Worm (Caenorhabditis elegans): ENCODE measurements around the gene F38B7.10.

The F38B7.10 gene

DNA sequence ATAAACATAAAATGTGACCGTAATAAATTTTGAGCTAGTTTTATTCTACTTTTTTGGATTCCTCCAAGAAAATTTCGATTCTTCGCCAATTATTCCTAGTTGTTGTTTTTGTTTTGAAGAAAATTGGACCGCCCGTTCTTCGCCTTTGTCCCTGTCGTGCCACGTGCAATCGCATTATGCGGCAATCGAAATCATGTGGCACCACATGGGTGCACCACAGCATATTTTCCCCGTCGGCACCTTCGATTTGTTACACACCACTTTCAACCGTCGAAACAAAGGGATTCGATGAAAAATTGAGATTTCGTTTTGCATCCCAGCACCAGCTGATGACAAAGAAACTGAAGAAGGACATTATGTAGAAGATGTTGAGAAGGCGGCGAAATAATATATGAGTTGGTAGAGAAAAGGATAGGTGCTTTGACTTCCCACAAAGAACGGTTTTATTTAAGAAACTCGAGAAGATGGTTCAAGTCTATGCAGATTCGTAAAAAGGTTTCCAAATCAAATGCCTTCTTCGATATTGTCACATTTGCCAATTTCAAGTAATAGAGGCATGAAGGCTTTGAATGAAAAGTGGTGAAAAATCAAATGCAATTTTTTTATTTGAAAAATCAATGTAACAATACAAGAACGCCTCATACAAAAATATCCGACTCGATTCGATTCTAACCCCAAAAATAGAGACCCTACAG, 16.5 kb upstream of the F38B7.10 start:
- TF ChIP-seq pag-3 (tag; optimal IDR thresholded peaks at IDR 0.05; ENCODE audit: borderline replicate concordance) = no peak
- no peak for TF ChIP-seq sox-4 (tag; optimal IDR thresholded peaks at IDR 0.05)
- TF ChIP-seq tbx-2 (tag; optimal IDR thresholded peaks at IDR 0.05) = no peak
- TF ChIP-seq hlh-30 (tag; optimal IDR thresholded peaks at IDR 0.05; ENCODE audit: insufficient read depth) = peak; percentile 63
- TF ChIP-seq hlh-8 (tag; optimal IDR thresholded peaks at IDR 0.05) = peak; percentile 71
- no peak for TF ChIP-seq fkh-6 (tag; optimal IDR thresholded peaks at IDR 0.05)
- no peak for TF ChIP-seq pha-2 (tag; optimal IDR thresholded peaks at IDR 0.05)
- TF ChIP-seq gmeb-2 (tag; optimal IDR thresholded peaks at IDR 0.05) = no peak
- no peak for TF ChIP-seq pat-9 (tag; optimal IDR thresholded peaks at IDR 0.05)
- TF ChIP-seq sox-2 (GFP tag; IDR thresholded peaks at IDR 0.05) = no peak
- no peak for TF ChIP-seq ceh-22 (tag; optimal IDR thresholded peaks at IDR 0.05)
- TF ChIP-seq npax-4 (tag; optimal IDR thresholded peaks at IDR 0.05) = no peak
- peak; percentile 14 for TF ChIP-seq ref-2 (tag; optimal IDR thresholded peaks at IDR 0.05)

ce11 chrV:11529541-11529940, 15.8 kb upstream of the F38B7.10 start:
- TF ChIP-seq ceh-18 (tag; optimal IDR thresholded peaks at IDR 0.05) (peak; percentile 6), ttx-3 (tag; optimal IDR thresholded peaks at IDR 0.05) (no peak)

DNA sequence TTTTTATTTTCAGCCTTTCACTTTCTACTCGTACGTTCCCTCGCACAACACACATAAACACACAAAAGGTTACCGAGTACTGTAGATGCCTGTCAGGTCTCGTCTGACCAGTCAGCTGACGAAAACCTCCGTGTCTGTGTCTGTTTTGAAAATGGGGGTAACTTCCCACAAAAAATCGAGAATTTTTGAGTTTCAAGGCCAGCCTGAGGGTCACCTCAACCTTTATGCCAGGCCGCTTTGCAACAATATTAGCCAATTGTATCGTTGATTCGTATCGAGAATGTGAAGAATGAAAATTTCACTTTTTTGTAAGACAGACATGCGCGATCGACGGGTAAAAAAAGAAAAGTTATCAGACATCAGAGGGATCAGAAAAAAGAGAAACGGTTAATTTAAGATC, 14.2 kb upstream of the F38B7.10 start:
- TF ChIP-seq hlh-13 (GFP tag; optimal IDR thresholded peaks at IDR 0.05) = no peak
- no peak for TF ChIP-seq ets-4 (tag; optimal IDR thresholded peaks at IDR 0.05)
- no peak for TF ChIP-seq hlh-8 (tag; optimal IDR thresholded peaks at IDR 0.05)
- no peak for TF ChIP-seq pat-9 (tag; optimal IDR thresholded peaks at IDR 0.05)
- TF ChIP-seq hlh-15 (tag; optimal IDR thresholded peaks at IDR 0.05) = no peak
- TF ChIP-seq pag-3 (tag; optimal IDR thresholded peaks at IDR 0.05; ENCODE audit: borderline replicate concordance) = no peak
- TF ChIP-seq syd-9 (tag; optimal IDR thresholded peaks at IDR 0.05) = no peak
- TF ChIP-seq pqm-1 (tag; optimal IDR thresholded peaks at IDR 0.05) = no peak
- TF ChIP-seq unc-86 (tag; optimal IDR thresholded peaks at IDR 0.05) = no peak
- no peak for TF ChIP-seq zip-5 (tag; optimal IDR thresholded peaks at IDR 0.05)
- no peak for TF ChIP-seq sdc-2 (tag; optimal IDR thresholded peaks at IDR 0.05)
- no peak for TF ChIP-seq dmd-4 (tag; optimal IDR thresholded peaks at IDR 0.05; ENCODE audit: borderline replicate concordance)
- no peak for TF ChIP-seq eyg-1 (tag; optimal IDR thresholded peaks at IDR 0.05)
- no peak for TF ChIP-seq ceh-22 (tag; optimal IDR thresholded peaks at IDR 0.05)
- no peak for TF ChIP-seq ceh-2 (tag; optimal IDR thresholded peaks at IDR 0.05)
- no peak for TF ChIP-seq ttx-3 (tag; optimal IDR thresholded peaks at IDR 0.05)
- TF ChIP-seq fkh-10 (GFP tag; optimal IDR thresholded peaks at IDR 0.05) = no peak
- no peak for TF ChIP-seq gmeb-2 (tag; optimal IDR thresholded peaks at IDR 0.05)

DNA sequence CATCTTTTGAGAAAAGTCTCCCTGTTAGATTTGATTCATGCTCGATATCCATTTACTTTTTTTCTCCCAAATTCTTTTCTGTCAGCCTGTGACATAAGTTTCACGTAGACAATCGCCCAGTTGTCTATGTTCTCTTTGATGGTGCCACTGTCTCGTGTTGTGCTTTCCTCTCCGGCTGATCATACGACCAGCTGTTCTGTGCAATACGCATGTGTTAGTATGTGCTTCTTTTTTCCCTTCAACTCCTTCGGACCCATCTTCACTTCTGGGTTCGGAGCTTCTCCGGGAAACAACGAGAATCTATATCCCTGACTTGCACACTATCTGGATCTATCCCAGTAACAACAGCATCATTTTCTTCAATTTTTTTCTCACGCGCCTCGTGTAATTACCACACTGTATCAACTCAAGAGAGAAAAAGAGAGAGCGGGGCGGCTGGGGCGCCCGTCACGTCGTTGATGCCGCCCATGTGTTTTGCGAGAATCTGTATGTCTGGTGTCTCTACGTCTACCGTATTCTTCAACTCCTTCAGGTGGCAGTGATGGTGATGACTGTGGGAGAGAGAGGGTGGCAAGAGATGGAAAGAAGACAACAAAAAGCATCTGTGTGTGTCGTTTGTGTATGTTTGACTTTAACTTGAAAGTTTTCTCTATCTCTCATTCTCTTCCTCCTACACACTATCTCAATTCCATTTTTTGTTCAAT, 13.3 kb upstream of the F38B7.10 start:
- TF ChIP-seq hlh-30 (tag; optimal IDR thresholded peaks at IDR 0.05; ENCODE audit: insufficient read depth) = peak; percentile 32
- TF ChIP-seq sdc-2 (tag; optimal IDR thresholded peaks at IDR 0.05) = peak; percentile 30
- TF ChIP-seq nhr-11 (tag; optimal IDR thresholded peaks at IDR 0.05) = no peak
- TF ChIP-seq ceh-31 (tag; optimal IDR thresholded peaks at IDR 0.05) = peak; percentile 44
- no peak for TF ChIP-seq unc-86 (tag; optimal IDR thresholded peaks at IDR 0.05)
- peak; percentile 22 for TF ChIP-seq C08G9.2 (tag; optimal IDR thresholded peaks at IDR 0.05)
- peak; percentile 30 for TF ChIP-seq ztf-16 (tag; optimal IDR thresholded peaks at IDR 0.05)
- TF ChIP-seq tbx-2 (tag; optimal IDR thresholded peaks at IDR 0.05) = peak; percentile 55
- TF ChIP-seq unc-55 (GFP tag; optimal IDR thresholded peaks at IDR 0.05) = peak; percentile 29
- peak; percentile 92 for TF ChIP-seq hlh-8 (tag; optimal IDR thresholded peaks at IDR 0.05)
- TF ChIP-seq ets-4 (tag; optimal IDR thresholded peaks at IDR 0.05) = peak; percentile 33
- TF ChIP-seq pat-9 (tag; optimal IDR thresholded peaks at IDR 0.05) = no peak
- TF ChIP-seq F13H6.1 (tag; optimal IDR thresholded peaks at IDR 0.05) = peak; percentile 6
- no peak for TF ChIP-seq ceh-9 (tag; optimal IDR thresholded peaks at IDR 0.05)
- TF ChIP-seq T23F11.4 (GFP tag; optimal IDR thresholded peaks at IDR 0.05) = peak; percentile 18
- no peak for TF ChIP-seq lim-6 (tag; optimal IDR thresholded peaks at IDR 0.05)
- no peak for TF ChIP-seq ceh-45 (GFP tag; IDR thresholded peaks at IDR 0.05)
- TF ChIP-seq ceh-48 (tag; optimal IDR thresholded peaks at IDR 0.05) = no peak
- TF ChIP-seq ceh-18 (tag; optimal IDR thresholded peaks at IDR 0.05) = peak; percentile 96
- no peak for TF ChIP-seq pha-2 (tag; optimal IDR thresholded peaks at IDR 0.05)
- peak; percentile 4 for TF ChIP-seq pqm-1 (tag; optimal IDR thresholded peaks at IDR 0.05)
- TF ChIP-seq npax-4 (tag; optimal IDR thresholded peaks at IDR 0.05) = no peak
- TF ChIP-seq syd-9 (tag; optimal IDR thresholded peaks at IDR 0.05) = no peak
- peak; percentile 55 for TF ChIP-seq rnt-1 (tag; optimal IDR thresholded peaks at IDR 0.05)
- no peak for TF ChIP-seq dmd-4 (tag; optimal IDR thresholded peaks at IDR 0.05; ENCODE audit: borderline replicate concordance)
